Worm (Caenorhabditis elegans): ENCODE data around the gene srj-22.

DNA sequence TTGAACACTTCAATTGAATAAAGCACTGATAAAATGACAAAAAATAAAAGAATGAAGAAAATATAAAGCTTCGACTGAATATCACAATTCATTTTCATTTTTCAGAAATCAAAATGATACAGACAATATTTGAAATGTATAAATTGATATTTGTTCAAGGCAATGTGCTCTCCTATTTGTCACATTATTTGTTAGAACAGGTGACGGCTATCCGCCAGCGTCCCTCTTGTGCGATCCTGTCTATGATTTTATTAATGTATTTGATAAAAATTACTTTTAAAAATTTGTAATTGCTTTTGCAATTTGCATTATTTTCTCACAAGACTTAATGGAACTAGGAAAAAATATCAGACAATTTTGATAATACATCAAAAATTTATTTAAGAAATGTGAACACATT is 10.5 kb upstream of the srj-22 start, which contains the start of gene F28H7.7:
- TF ChIP-seq ceh-43 (GFP tag; optimal IDR thresholded peaks at IDR 0.05) (no peak), flh-1 (GFP tag; optimal IDR thresholded peaks at IDR 0.05) (no peak), mep-1 (tag; optimal IDR thresholded peaks at IDR 0.05) (no peak), elt-3 (tag; optimal IDR thresholded peaks at IDR 0.05) (no peak), nhr-237 (tag; optimal IDR thresholded peaks at IDR 0.05) (no peak), nhr-12 (tag; optimal IDR thresholded peaks at IDR 0.05) (no peak), ces-1 (GFP tag; optimal IDR thresholded peaks at IDR 0.05) (no peak), lin-13 (tag; optimal IDR thresholded peaks at IDR 0.05) (no peak), elt-1 (tag; optimal IDR thresholded peaks at IDR 0.05; ENCODE audit: borderline replicate concordance, insufficient read depth) (no peak), ham-2 (GFP tag; optimal IDR thresholded peaks at IDR 0.05) (no peak), zip-8 (tag; optimal IDR thresholded peaks at IDR 0.05) (no peak), nhr-28 (tag; optimal IDR thresholded peaks at IDR 0.05) (no peak), blmp-1 (tag; optimal IDR thresholded peaks at IDR 0.05) (no peak), nhr-76 (tag; optimal IDR thresholded peaks at IDR 0.05) (no peak)

All from whole organism, mixed stage, embryonic.